Worm (Caenorhabditis elegans): Measurements from ENCODE around the gene Y75B12B.1.

Y75B12B.1 gene

DNA sequence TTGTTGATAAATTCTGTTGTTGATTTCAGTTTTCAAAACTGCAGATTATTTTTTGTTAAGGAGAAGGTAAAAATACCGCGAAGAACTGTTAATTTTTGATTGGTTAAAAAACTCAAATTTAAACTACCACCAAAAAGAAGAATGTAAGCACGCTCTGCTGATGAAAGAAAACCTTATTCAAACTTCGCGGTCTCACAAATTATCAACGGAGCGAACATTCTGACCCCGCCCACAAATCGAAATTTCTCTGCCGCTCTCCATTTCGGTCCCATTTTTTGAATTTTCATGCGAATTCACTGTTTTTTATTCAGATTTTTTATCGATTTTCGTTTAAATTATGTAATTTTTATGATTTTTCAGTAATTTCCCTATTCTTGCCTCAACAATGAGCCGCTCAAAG, 5.1 kb downstream of the Y75B12B.1 start, which contains the start of gene cyn-3 (continued):
- TF ChIP-seq zag-1 (tag; optimal IDR thresholded peaks at IDR 0.05) (no peak), nhr-28 (tag; optimal IDR thresholded peaks at IDR 0.05) (no peak), C34B4.2 (tag; optimal IDR thresholded peaks at IDR 0.05) (no peak), grh-1 (GFP tag; IDR thresholded peaks at IDR 0.05) (peak; percentile 87), elt-3 (tag; optimal IDR thresholded peaks at IDR 0.05) (peak in 3 of 6 experiments; percentile 29 to 89 (median 83)), ztf-4 (tag; optimal IDR thresholded peaks at IDR 0.05) (peak; percentile 79), isw-1 (GFP tag; IDR thresholded peaks at IDR 0.05) (peak; percentile 91), F16B12.6 (tag; optimal IDR thresholded peaks at IDR 0.05) (peak; percentile 74), lin-13 (GFP tag; optimal IDR thresholded peaks at IDR 0.05) (peak; percentile 89), snpc-4 (tag; optimal IDR thresholded peaks at IDR 0.05) (peak; percentile 74), nhr-19 (GFP tag; conservative IDR thresholded peaks at IDR 0.05) (peak; percentile 92), snu-23 (GFP tag; optimal IDR thresholded peaks at IDR 0.05) (peak; percentile 96), ceh-90 (tag; optimal IDR thresholded peaks at IDR 0.05) (no peak), lir-3 (tag; optimal IDR thresholded peaks at IDR 0.05; ENCODE audit: poor library complexity) (peak; percentile 64), C16A3.4 (tag; optimal IDR thresholded peaks at IDR 0.05) (peak; percentile 95), nhr-85 (tag) (peak; percentile 95), aly-2 (tag; optimal IDR thresholded peaks at IDR 0.05) (peak; percentile 83), ces-1 (GFP tag; optimal IDR thresholded peaks at IDR 0.05) (no peak), lin-39 (tag; optimal IDR thresholded peaks at IDR 0.05) (peak; percentile 86), ceh-88 (GFP tag; IDR thresholded peaks at IDR 0.05) (0 out of 2 replicates have a peak, but pooled peaks have one; percentile 27), pqm-1 (tag; optimal IDR thresholded peaks at IDR 0.05) (no peak), unc-98 (GFP tag; IDR thresholded peaks at IDR 0.05) (peak; percentile 8; the same call in 1 of the 2 replicates), unc-62 (GFP tag; optimal IDR thresholded peaks at IDR 0.05) (no peak), nhr-84 (tag; optimal IDR thresholded peaks at IDR 0.05) (no peak), nhr-237 (tag; optimal IDR thresholded peaks at IDR 0.05) (peak; percentile 77), tbx-2 (tag; optimal IDR thresholded peaks at IDR 0.05) (peak; percentile 94), egl-27 (tag; optimal IDR thresholded peaks at IDR 0.05) (no peak), nhr-90 (tag; optimal IDR thresholded peaks at IDR 0.05; ENCODE audit: poor library complexity) (peak; percentile 85), hlh-4 (tag; optimal IDR thresholded peaks at IDR 0.05) (no peak), lin-14 (GFP tag; optimal IDR thresholded peaks at IDR 0.05) (peak; percentile 92), nhr-77 (tag; optimal IDR thresholded peaks at IDR 0.05) (peak; percentile 74), sptf-1 (tag; optimal IDR thresholded peaks at IDR 0.05) (no peak)

DNA sequence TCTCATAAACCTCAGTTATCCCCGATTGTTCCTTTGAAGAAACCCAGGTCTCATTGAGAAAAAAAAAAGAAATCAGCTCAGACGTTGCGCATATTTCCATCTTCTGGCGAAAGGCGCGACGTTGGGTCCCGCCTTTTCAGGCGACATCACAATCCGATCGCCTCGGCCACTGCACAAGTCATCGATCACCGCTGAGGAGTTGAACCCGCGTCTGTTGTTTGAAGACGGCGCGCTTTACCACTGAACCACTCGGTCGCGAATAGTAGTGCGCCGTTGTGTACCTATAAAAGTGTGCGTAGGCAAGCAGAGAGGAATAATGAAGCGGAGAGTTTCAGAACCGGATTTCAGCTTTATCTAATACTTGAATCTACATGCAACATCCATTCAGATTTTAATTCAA, 6.4 kb downstream of the Y75B12B.1 start, which contains the start of gene Y75B12B.11:
TSS of gene Y75B12B.11 (plus strand) at position 394 of the 400 bp plus-strand sequence.
- peak; percentile 39 for TF ChIP-seq mef-2 (tag; optimal IDR thresholded peaks at IDR 0.05)
- peak; percentile 28 for TF ChIP-seq irx-1 (tag; optimal IDR thresholded peaks at IDR 0.05)
- TF ChIP-seq unc-30 (tag; optimal IDR thresholded peaks at IDR 0.05) = no peak
- TF ChIP-seq pag-3 (tag; optimal IDR thresholded peaks at IDR 0.05; ENCODE audit: borderline replicate concordance, insufficient read depth) = no peak
- peak; percentile 66 for TF ChIP-seq dsc-1 (tag; optimal IDR thresholded peaks at IDR 0.05)
- TF ChIP-seq nhr-28 (tag; optimal IDR thresholded peaks at IDR 0.05) = no peak
- TF ChIP-seq sptf-1 (tag; optimal IDR thresholded peaks at IDR 0.05) = no peak
- no peak for TF ChIP-seq unc-62 (GFP tag; optimal IDR thresholded peaks at IDR 0.05)
- TF ChIP-seq ces-1 (GFP tag; optimal IDR thresholded peaks at IDR 0.05) = no peak
- no peak for TF ChIP-seq aha-1 (tag; optimal IDR thresholded peaks at IDR 0.05)
- peak; percentile 29 for TF ChIP-seq C34B4.2 (tag; optimal IDR thresholded peaks at IDR 0.05)
- no peak for TF ChIP-seq alr-1 (tag; optimal IDR thresholded peaks at IDR 0.05; ENCODE audit: borderline replicate concordance)
- no peak for TF ChIP-seq pqm-1 (tag; optimal IDR thresholded peaks at IDR 0.05)
- TF ChIP-seq ets-5 (GFP tag; IDR thresholded peaks at IDR 0.05) = no peak
- no peak for TF ChIP-seq sox-4 (tag; optimal IDR thresholded peaks at IDR 0.05)
- no peak for TF ChIP-seq nhr-84 (tag; optimal IDR thresholded peaks at IDR 0.05)
- TF ChIP-seq sup-37 (GFP tag; optimal IDR thresholded peaks at IDR 0.05) = no peak
- TF ChIP-seq fos-1 (tag; optimal IDR thresholded peaks at IDR 0.05) = peak; percentile 16
- TF ChIP-seq nhr-11 (tag; optimal IDR thresholded peaks at IDR 0.05) = no peak
- TF ChIP-seq hlh-4 (tag; optimal IDR thresholded peaks at IDR 0.05) = no peak
- peak; percentile 88 for TF ChIP-seq fkh-8 (tag; optimal IDR thresholded peaks at IDR 0.05)
- TF ChIP-seq lin-13 (GFP tag; optimal IDR thresholded peaks at IDR 0.05) = peak; percentile 34
- TF ChIP-seq unc-98 (GFP tag; IDR thresholded peaks at IDR 0.05) = no peak
- TF ChIP-seq snpc-4 (tag; optimal IDR thresholded peaks at IDR 0.05) = peak; percentile 56
- TF ChIP-seq F16B12.6 (tag; optimal IDR thresholded peaks at IDR 0.05) = peak; percentile 34
- TF ChIP-seq mdl-1 (tag; optimal IDR thresholded peaks at IDR 0.05) = peak in 1 of 2 experiments; percentile 51
- TF ChIP-seq ztf-11 (tag; optimal IDR thresholded peaks at IDR 0.05) = peak in 1 of 2 experiments; percentile 33
- peak; percentile 73 to 89 for TF ChIP-seq lin-35 (GFP tag; optimal IDR thresholded peaks at IDR 0.05)
- TF ChIP-seq nhr-47 (tag; optimal IDR thresholded peaks at IDR 0.05) = peak; percentile 83
- TF ChIP-seq lin-39 (tag; optimal IDR thresholded peaks at IDR 0.05) = no peak
- no peak for TF ChIP-seq egl-27 (tag; optimal IDR thresholded peaks at IDR 0.05)
- TF ChIP-seq dpl-1 (GFP tag; optimal IDR thresholded peaks at IDR 0.05) = peak; percentile 60 to 72 (median 70)

All from whole organism, L1 larva.